Fruit fly (Drosophila melanogaster): Measurements from ENCODE around the gene Ir7c.

Gene Ir7c

DNA sequence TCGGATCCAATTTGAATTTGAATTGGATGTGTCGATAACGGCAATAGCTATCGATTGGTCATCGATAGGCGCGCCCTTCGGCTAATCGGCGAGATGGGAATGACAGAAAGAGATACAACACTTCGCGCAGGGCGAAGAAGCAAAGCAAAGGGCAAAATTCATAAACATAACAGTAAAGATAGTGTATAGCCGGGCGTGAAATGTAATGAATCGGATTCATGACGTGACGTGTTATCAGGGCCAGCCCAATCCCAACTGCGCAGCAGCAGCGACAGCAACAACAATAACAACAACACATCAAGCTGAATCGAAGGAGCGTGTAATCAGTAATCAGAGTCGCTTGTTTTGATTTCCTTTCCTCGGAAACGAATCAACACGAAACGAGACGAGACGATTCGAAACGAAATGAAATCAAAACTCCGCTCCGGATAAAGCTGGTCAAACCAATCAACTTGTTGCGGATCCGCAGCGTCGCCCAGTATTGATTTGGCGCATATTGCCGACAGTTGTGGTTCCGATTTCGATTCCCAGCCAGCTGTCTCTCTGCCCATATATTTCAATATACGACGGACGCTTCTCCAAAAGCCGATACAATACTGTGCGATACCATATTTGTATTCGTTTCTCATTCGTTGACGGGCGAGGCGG lies 37.9 kb downstream of the Ir7c start, which contains the start of gene snz (continued):
- TF ChIP-seq CG2199 (GFP tag; IDR thresholded peaks at IDR 0.05) (0 out of 3 replicates have a peak, but pooled peaks have one; percentile 41), Hand (GFP tag; optimal IDR thresholded peaks at IDR 0.05) (peak; percentile 6), Xbp1 (GFP tag; optimal IDR thresholded peaks at IDR 0.05) (peak; percentile 5), Doc3 (GFP tag; IDR thresholded peaks at IDR 0.05; ENCODE audit: partially characterized antibody) (peak; percentile 57; the same call in 1 of the 3 replicates), Lhr (GFP tag; optimal IDR thresholded peaks at IDR 0.05) (no peak), vnd (GFP tag; IDR thresholded peaks at IDR 0.05; ENCODE audit: partially characterized antibody) (peak; percentile 66; the same call in 2 of the 3 replicates), h (optimal IDR thresholded peaks at IDR 0.05) (no peak), al (GFP tag; IDR thresholded peaks at IDR 0.05) (no peak), bowl (GFP tag; IDR thresholded peaks at IDR 0.05) (no peak), sens (GFP tag) (peak; percentile 70), CG1529 (GFP tag; optimal IDR thresholded peaks at IDR 0.05) (no peak), Lim3 (GFP tag; IDR thresholded peaks at IDR 0.05) (no peak), crc (GFP tag; optimal IDR thresholded peaks at IDR 0.05) (no peak), lilli (GFP tag; optimal IDR thresholded peaks at IDR 0.05) (no peak), CG6791 (GFP tag; IDR thresholded peaks at IDR 0.05; ENCODE audit: partially characterized antibody) (peak; percentile 81), cato (GFP tag; optimal IDR thresholded peaks at IDR 0.05; ENCODE audit: borderline replicate concordance) (no peak), pum (GFP tag; optimal IDR thresholded peaks at IDR 0.05) (no peak), CG4730 (GFP tag; IDR thresholded peaks at IDR 0.05) (no peak), Dref (GFP tag; IDR thresholded peaks at IDR 0.05) (peak; percentile 88), CG14667 (GFP tag; IDR thresholded peaks at IDR 0.05) (no peak), stwl (tag; optimal IDR thresholded peaks at IDR 0.05) (peak; percentile 49), danr (GFP tag; IDR thresholded peaks at IDR 0.05) (no peak), fru (optimal IDR thresholded peaks at IDR 0.05) (no peak), pita (GFP tag; optimal IDR thresholded peaks at IDR 0.05) (no peak), phol (tag; optimal IDR thresholded peaks at IDR 0.05) (no peak), knrl (GFP tag; IDR thresholded peaks at IDR 0.05; ENCODE audit: partially characterized antibody) (peak; percentile 57; the same call in 2 of the 3 replicates), C15 (GFP tag; IDR thresholded peaks at IDR 0.05) (no peak), CG16815 (GFP tag; optimal IDR thresholded peaks at IDR 0.05) (no peak), Bgb (GFP tag; IDR thresholded peaks at IDR 0.05; ENCODE audit: partially characterized antibody) (peak; percentile 82), CG12155 (GFP tag; optimal IDR thresholded peaks at IDR 0.05) (peak; percentile 70), CG4328 (GFP tag; optimal IDR thresholded peaks at IDR 0.05) (no peak), schlank (tag; optimal IDR thresholded peaks at IDR 0.05) (no peak), HHEX (GFP tag; optimal IDR thresholded peaks at IDR 0.05) (no peak), MESR4 (GFP tag; optimal IDR thresholded peaks at IDR 0.05) (peak; percentile 38), CG9932 (GFP tag; IDR thresholded peaks at IDR 0.05) (0 out of 2 replicates have a peak, but pooled peaks have one; percentile 5), Gsc (GFP tag; IDR thresholded peaks at IDR 0.05) (no peak), da (GFP tag; optimal IDR thresholded peaks at IDR 0.05) (no peak), pan (optimal IDR thresholded peaks at IDR 0.05) (no peak), pan (GFP tag; optimal IDR thresholded peaks at IDR 0.05 in 1 of 2, IDR thresholded peaks at IDR 0.05 in 1 of 2) (peak in 1 of 2 experiments; percentile 19), prd (optimal IDR thresholded peaks at IDR 0.05) (no peak), prd (GFP tag; IDR thresholded peaks at IDR 0.05) (peak; percentile 5; the same call in 1 of the 3 replicates), croc (GFP tag; conservative IDR thresholded peaks at IDR 0.05) (no peak), CG2120 (GFP tag; optimal IDR thresholded peaks at IDR 0.05) (peak; percentile 25), sug (tag; optimal IDR thresholded peaks at IDR 0.05) (peak; percentile 77), CG12942 (GFP tag; optimal IDR thresholded peaks at IDR 0.05) (no peak), CG7987 (GFP tag; optimal IDR thresholded peaks at IDR 0.05) (peak; percentile 23), jigr1 (GFP tag; IDR thresholded peaks at IDR 0.05) (no peak), Atf6 (GFP tag; IDR thresholded peaks at IDR 0.05) (no peak), Ets97D (GFP tag; optimal IDR thresholded peaks at IDR 0.05) (peak; percentile 38), hb (GFP tag; IDR thresholded peaks at IDR 0.05; ENCODE audit: partially characterized antibody) (peak; percentile 75), CG17361 (GFP tag; IDR thresholded peaks at IDR 0.05) (no peak)

Measured in whole organism, embryonic.